Worm (Caenorhabditis elegans) whole organism, L2 larva: Measurements from ENCODE around the gene hacl-1.

ENCODE experiments used
- blmp-1 ChIP-seq: sonication (generic microtip); optimal IDR thresholded peaks from 2 replicates; lab custom pipeline; 2017; ENCODE audit warnings: missing genetic modification characterization, mild to moderate bottlenecking, missing compliant biosample characterization, antibody characterized with exemption, moderate library complexity; ENCODE audit not compliant: insufficient read depth
- ceh-82 ChIP-seq: fragments of 150-350 bp; optimal IDR thresholded peaks from 2 replicates; lab custom pipeline; 2014; ENCODE audit warnings: missing biosample characterization, missing genetic modification characterization
- mdl-1 ChIP-seq, 2 experiments: fragments of 150-350 bp in 1 of 2; sonication (generic microtip) in 1 of 2; optimal IDR thresholded peaks; 2 replicates each; lab custom pipeline; 2017; ENCODE audit warnings: missing biosample characterization in 2 of 2, missing genetic modification characterization in 2 of 2
- sem-4 ChIP-seq: fragments of 150-350 bp; optimal IDR thresholded peaks from 2 replicates; lab custom pipeline; 2014; ENCODE audit warnings: missing biosample characterization, missing genetic modification reagents, missing genetic modification characterization

ce11 chrII:11512921-11513320 lies 20.2 kb upstream of the hacl-1 start:
- no peak for TF ChIP-seq ceh-82 (tag; lab: Kevin White, UChicago)
- no peak for TF ChIP-seq sem-4
- TF ChIP-seq mdl-1 (tag; optimal IDR thresholded peaks at IDR 0.05; lab: Kevin White, UChicago) = no peak
- TF ChIP-seq blmp-1 (tag; lab: Kevin White, UChicago) = no peak
